Fruit fly (Drosophila melanogaster) whole organism, pupa: ENCODE data around the gene CG6481.

Experiments used
- CG12605 ChIP-seq: fragments of 200-800 bp; sonication (Bioruptor generic); IDR thresholded peaks from 2 replicates; pipeline ENCODE4 v1.3.6; 2022; ENCODE audit warnings: missing biosample characterization, missing genetic modification characterization
- CG14655 ChIP-seq: fragments of 200-800 bp; sonication (Bioruptor generic); optimal IDR thresholded peaks from 3 replicates; lab custom pipeline; 2017; ENCODE audit warnings: mild to moderate bottlenecking, missing biosample characterization, missing genetic modification reagents, missing genetic modification characterization
- CG34367 ChIP-seq: fragments of 200-800 bp; sonication (Bioruptor generic); optimal IDR thresholded peaks from 2 replicates; lab custom pipeline; 2018; ENCODE audit warnings: missing biosample characterization, mild to moderate bottlenecking, missing genetic modification characterization
- CG8159 ChIP-seq: fragments of 200-800 bp; sonication (Bioruptor generic); optimal IDR thresholded peaks from 3 replicates; lab custom pipeline; 2018; ENCODE audit warnings: missing biosample characterization, mild to moderate bottlenecking, missing genetic modification characterization, moderate library complexity
- CG9948 ChIP-seq: fragments of 200-800 bp; sonication (Bioruptor generic); optimal IDR thresholded peaks from 2 replicates; lab custom pipeline; 2018; ENCODE audit warnings: missing biosample characterization, mild to moderate bottlenecking, missing genetic modification characterization, moderate library complexity

DNA sequence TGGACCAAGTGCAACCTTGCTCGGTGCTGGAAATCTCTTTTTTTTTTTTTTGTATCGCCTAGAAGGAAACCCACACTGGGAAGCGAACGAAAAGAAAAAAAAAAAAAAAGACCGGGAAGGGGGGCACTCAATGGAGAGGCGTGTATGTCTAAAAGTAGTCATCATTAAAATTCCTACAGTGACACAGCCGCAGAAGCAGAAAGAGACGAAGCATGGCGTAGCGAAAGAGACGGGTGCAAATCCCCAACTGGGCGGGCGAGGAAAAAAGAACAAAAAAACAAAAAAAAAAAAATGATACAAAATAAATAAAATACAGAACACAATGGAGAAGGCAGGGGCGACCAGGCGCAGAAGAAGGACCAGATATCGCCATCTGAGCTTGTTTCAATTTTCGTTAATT is 22.5 kb upstream of the CG6481 start:
- peak; percentile 39 for TF ChIP-seq CG14655 (GFP tag; lab: Kevin White, UChicago)
- TF ChIP-seq CG12605 = peak; percentile 18; the same call in 1 of the 2 replicates
- TF ChIP-seq CG9948 = peak; percentile 61
- TF ChIP-seq CG34367 (tag; lab: Kevin White, UChicago) = peak; percentile 62
- TF ChIP-seq CG8159 (tag; lab: Kevin White, UChicago) = peak; percentile 70
